Fruit fly (Drosophila melanogaster) whole organism, embryonic: ENCODE measurements around the gene Mgat4a.
A peak's percentile ranks its signal among the peaks of the same experiment; 100 is the strongest.

Experiments used
- CG11696 ChIP-seq: fragments of 200-800 bp; sonication (Bioruptor generic); IDR thresholded peaks from 2 replicates; pipeline ENCODE4 v1.3.6; 2022; ENCODE audit warnings: missing biosample characterization, missing genetic modification characterization
- Hr39 ChIP-seq: fragments of >200 bp; optimal IDR thresholded peaks from 2 replicates; lab custom pipeline; 2017
- Kr ChIP-seq: fragments of 200-800 bp; sonication (Bioruptor generic); optimal IDR thresholded peaks from 2 replicates; lab custom pipeline; 2017; ENCODE audit warnings: missing biosample characterization, mild to moderate bottlenecking, missing genetic modification characterization
- mld ChIP-seq: fragments of 200-800 bp; sonication (Bioruptor generic); IDR thresholded peaks from 3 replicates; pipeline ENCODE4 v1.3.6; 2022; ENCODE audit warnings: missing biosample characterization, missing genetic modification characterization; ENCODE audit not compliant: partially characterized antibody
- sug ChIP-seq: fragments of 200-800 bp; optimal IDR thresholded peaks from 2 replicates; lab custom pipeline; 2019; ENCODE audit warnings: missing biosample characterization, mild to moderate bottlenecking, missing genetic modification characterization, moderate library complexity
- tio ChIP-seq: fragments of 200-800 bp; sonication (Bioruptor generic); optimal IDR thresholded peaks from 2 replicates; lab custom pipeline; 2017; ENCODE audit warnings: missing biosample characterization, missing genetic modification characterization, inconsistent platforms
- zen2 ChIP-seq: fragments of 200-800 bp; sonication (Bioruptor generic); IDR thresholded peaks from 3 replicates; pipeline ENCODE4 v1.3.6; 2022; ENCODE audit warnings: missing biosample characterization, missing genetic modification characterization; ENCODE audit not compliant: partially characterized antibody

DNA sequence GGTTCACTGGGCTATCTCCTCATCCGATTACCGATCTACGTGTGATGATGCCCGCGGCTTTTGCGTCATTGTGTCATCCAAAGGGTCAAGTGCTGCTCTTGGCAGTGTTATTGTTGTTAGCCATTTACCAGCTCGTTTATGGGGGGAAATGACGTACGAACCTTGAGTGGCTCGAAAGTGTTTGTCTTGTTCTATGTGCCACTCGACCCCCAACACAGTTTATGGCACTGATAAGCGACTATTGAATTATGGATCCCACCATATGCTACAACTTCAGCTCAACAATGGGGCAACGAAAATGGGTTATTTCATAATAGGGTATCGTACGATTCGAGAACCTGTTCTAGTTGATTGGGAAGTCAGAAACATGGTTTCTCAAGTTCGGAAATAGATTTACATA is 17.5 kb downstream of the Mgat4a start:
- TF ChIP-seq sug = peak; percentile 96
- TF ChIP-seq Hr39 (lab: Kevin White, UChicago) = no peak
- no peak for TF ChIP-seq Kr
- no peak for TF ChIP-seq mld (GFP tag; lab: Robert Waterston, UW)
- no peak for TF ChIP-seq CG11696 (GFP tag; lab: Robert Waterston, UW)
- TF ChIP-seq zen2 (GFP tag; lab: Robert Waterston, UW) = no peak
- TF ChIP-seq tio (GFP tag; lab: Kevin White, UChicago) = no peak
